Fruit fly (Drosophila melanogaster) whole organism, pupa: ENCODE data around the gene CG42751.

Experiments used
- CG12605 ChIP-seq: fragments of 200-800 bp; sonication (Bioruptor generic); IDR thresholded peaks from 2 replicates; pipeline ENCODE4 v1.3.6; 2022; ENCODE audit warnings: missing biosample characterization, missing genetic modification characterization
- CG13204 ChIP-seq: fragments of 200-800 bp; sonication (Bioruptor generic); optimal IDR thresholded peaks from 2 replicates; lab custom pipeline; 2018; ENCODE audit warnings: missing biosample characterization, mild to moderate bottlenecking, missing genetic modification characterization, moderate library complexity
- CG14655 ChIP-seq: fragments of 200-800 bp; sonication (Bioruptor generic); optimal IDR thresholded peaks from 3 replicates; lab custom pipeline; 2017; ENCODE audit warnings: mild to moderate bottlenecking, missing biosample characterization, missing genetic modification reagents, missing genetic modification characterization
- CG32121 ChIP-seq: fragments of 200-800 bp; sonication (Bioruptor generic); IDR thresholded peaks from 2 replicates; pipeline ENCODE4 v1.3.6; 2022; ENCODE audit warnings: missing biosample characterization, missing genetic modification characterization
- CG34367 ChIP-seq: fragments of 200-800 bp; sonication (Bioruptor generic); optimal IDR thresholded peaks from 2 replicates; lab custom pipeline; 2018; ENCODE audit warnings: missing biosample characterization, mild to moderate bottlenecking, missing genetic modification characterization
- D1 ChIP-seq: fragments of 200-800 bp; sonication (Bioruptor generic); optimal IDR thresholded peaks from 2 replicates; lab custom pipeline; 2018; ENCODE audit warnings: missing biosample characterization, mild to moderate bottlenecking, missing genetic modification characterization, moderate library complexity
- EcR ChIP-seq: fragments of 200-800 bp; sonication (Bioruptor generic); optimal IDR thresholded peaks from 3 replicates; lab custom pipeline; 2019; ENCODE audit warnings: missing biosample characterization, missing genetic modification characterization, mild to moderate bottlenecking, moderate library complexity, missing genetic modification reagents
- Pif1A ChIP-seq: fragments of 200-800 bp; sonication (Bioruptor generic); optimal IDR thresholded peaks from 3 replicates; lab custom pipeline; 2016; ENCODE audit warnings: missing biosample characterization, missing genetic modification characterization
- rn ChIP-seq: fragments of 200-800 bp; sonication (Bioruptor generic); IDR thresholded peaks from 2 replicates; pipeline ENCODE4 v1.3.6; 2022; ENCODE audit warnings: missing biosample characterization, missing genetic modification characterization

DNA sequence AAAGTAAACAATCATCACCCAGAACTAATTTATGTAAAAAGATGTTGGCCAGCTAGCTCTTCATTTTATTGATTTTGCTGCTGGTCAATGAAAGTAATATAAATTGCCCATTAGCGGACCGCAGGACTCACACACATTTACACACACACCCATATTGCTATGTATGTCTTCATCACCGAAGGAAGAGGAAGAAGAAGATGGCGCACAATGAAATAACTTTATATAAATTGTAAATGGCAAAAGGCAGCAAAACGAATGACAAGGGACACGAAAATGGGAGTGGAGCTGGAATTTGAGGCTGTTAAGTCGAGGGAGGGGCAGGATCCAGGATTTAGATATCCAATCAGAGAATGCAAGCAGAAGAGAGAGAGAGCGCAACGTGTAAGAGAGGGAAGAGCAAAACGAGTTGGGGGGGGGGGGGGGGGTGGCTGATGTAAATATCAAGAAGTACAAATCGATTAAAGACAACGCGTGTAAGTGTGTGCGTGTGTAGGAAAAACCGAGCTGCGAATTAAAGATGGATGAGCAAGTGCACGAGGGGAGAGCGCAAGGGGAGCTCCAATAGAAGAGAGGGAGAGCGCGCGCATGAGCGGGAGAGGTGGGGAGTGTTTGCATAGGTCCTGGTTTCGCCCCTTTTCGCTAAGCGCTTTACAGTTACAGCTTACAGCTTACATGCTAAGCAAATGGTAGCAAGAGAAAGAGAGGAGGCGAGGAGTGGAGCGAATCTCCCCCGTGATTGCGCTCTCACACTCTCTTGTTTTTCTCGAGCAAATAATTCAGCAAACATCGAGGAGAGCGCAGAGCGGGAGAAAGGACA is 48.8 kb upstream of the CG42751 start:
- TF ChIP-seq rn (GFP tag; lab: Robert Waterston, UW), result no peak
- no peak for TF ChIP-seq EcR
- TF ChIP-seq CG34367 (tag; lab: Kevin White, UChicago), result no peak
- TF ChIP-seq Pif1A (GFP tag; lab: Kevin White, UChicago), result no peak
- TF ChIP-seq CG12605 (GFP tag; lab: Robert Waterston, UW), result no peak
- TF ChIP-seq D1 (tag; lab: Kevin White, UChicago), result no peak
- TF ChIP-seq CG13204, result peak; percentile 52
- TF ChIP-seq CG14655 (GFP tag; lab: Kevin White, UChicago), result peak; percentile 13
- TF ChIP-seq CG32121 (GFP tag; lab: Robert Waterston, UW), result 0 out of 2 replicates have a peak, but pooled peaks have one; percentile 19
